Fruit fly (Drosophila melanogaster) whole organism, wandering third instar larva: Measurements from ENCODE around the gene CG33639.

Source experiments
- Abd-B ChIP-seq: fragments of >200 bp; optimal IDR thresholded peaks from 2 replicates; lab custom pipeline; 2017; ENCODE audit warnings: missing biosample characterization, missing genetic modification characterization
- Dif ChIP-seq: fragments of 200-275, 200-300 bp; sonication (Bioruptor generic); optimal IDR thresholded peaks from 2 replicates; lab custom pipeline; 2018; ENCODE audit warnings: missing biosample characterization, missing genetic modification characterization; ENCODE audit not compliant: partially characterized antibody
- Myc ChIP-seq: fragments of >200 bp; optimal IDR thresholded peaks from 2 replicates; lab custom pipeline; 2017
- Sp1 ChIP-seq: fragments of 200-800 bp; sonication (Bioruptor generic); optimal IDR thresholded peaks from 3 replicates; lab custom pipeline; 2019; ENCODE audit warnings: missing biosample characterization, mild to moderate bottlenecking, missing genetic modification characterization, moderate library complexity
- Vsx2 ChIP-seq: fragments of 200-300, 225-300 bp; sonication (Bioruptor generic); optimal IDR thresholded peaks from 2 replicates; lab custom pipeline; 2018; ENCODE audit warnings: missing biosample characterization, missing genetic modification characterization; ENCODE audit not compliant: partially characterized antibody
- pan ChIP-seq: fragments of >200 bp; optimal IDR thresholded peaks from 2 replicates; lab custom pipeline; 2017
- psq ChIP-seq: fragments of 200-800 bp; sonication (Bioruptor generic); optimal IDR thresholded peaks from 3 replicates; lab custom pipeline; 2017; ENCODE audit warnings: missing biosample characterization, mild to moderate bottlenecking, missing genetic modification characterization, moderate library complexity
- rgr ChIP-seq: fragments of 200-800 bp; sonication (Bioruptor generic); optimal IDR thresholded peaks from 3 replicates; lab custom pipeline; 2016; ENCODE audit warnings: missing biosample characterization, mild to moderate bottlenecking, missing genetic modification characterization
- usp ChIP-seq: fragments of >200 bp; optimal IDR thresholded peaks from 2 replicates; lab custom pipeline; 2017; ENCODE audit warnings: missing biosample characterization, missing genetic modification characterization
- woc ChIP-seq: sonication (Bioruptor generic); optimal IDR thresholded peaks from 2 replicates; lab custom pipeline; 2016; ENCODE audit warnings: missing biosample characterization, mild to moderate bottlenecking, missing genetic modification characterization

dm6 chrX:18263382-18263781 lies 37.5 kb upstream of the CG33639 start:
- TF ChIP-seq pan (lab: Kevin White, UChicago) (no peak), Dif (no peak), woc (GFP tag; lab: Kevin White, UChicago) (peak; percentile 55), Myc (no peak), usp (GFP tag; lab: Kevin White, UChicago) (no peak), psq (GFP tag; lab: Kevin White, UChicago) (peak; percentile 23), Sp1 (no peak), rgr (GFP tag; lab: Kevin White, UChicago) (no peak), Vsx2 (GFP tag; lab: Kevin White, UChicago) (no peak), Abd-B (no peak)
